Fruit fly (Drosophila melanogaster) whole organism, embryonic: Measurements from ENCODE around the gene CG12116.

Experiments used
- Ada2b ChIP-seq: fragments of 200-800 bp; sonication (Bioruptor generic); IDR thresholded peaks from 2 replicates; pipeline ENCODE4 v1.3.6; 2022; ENCODE audit warnings: missing biosample characterization, missing genetic modification characterization
- B-H2 ChIP-seq: fragments of 200-800 bp; sonication (Bioruptor generic); optimal IDR thresholded peaks from 2 replicates; lab custom pipeline; 2018; ENCODE audit warnings: missing biosample characterization, mild to moderate bottlenecking, missing genetic modification characterization
- CG1024 ChIP-seq: fragments of 200-800 bp; sonication (Bioruptor generic); IDR thresholded peaks from 2 replicates; pipeline ENCODE4 v1.3.6; 2022; ENCODE audit warnings: missing biosample characterization, missing genetic modification characterization
- CG11723 ChIP-seq: fragments of 200-800 bp; sonication (Bioruptor generic); optimal IDR thresholded peaks from 2 replicates; lab custom pipeline; 2017; ENCODE audit warnings: missing biosample characterization, mild to moderate bottlenecking, missing genetic modification characterization
- CG12104 ChIP-seq: fragments of 200-800 bp; sonication (Bioruptor generic); optimal IDR thresholded peaks from 3 replicates; lab custom pipeline; 2016; ENCODE audit warnings: missing biosample characterization, missing genetic modification characterization
- CG14860 ChIP-seq: fragments of 200-800 bp; sonication (Bioruptor generic); IDR thresholded peaks from 3 replicates; pipeline ENCODE4 v1.3.6; 2022; ENCODE audit warnings: missing biosample characterization, missing genetic modification characterization; ENCODE audit not compliant: partially characterized antibody
- CG1603 ChIP-seq: fragments of 200-800 bp; sonication (Bioruptor generic); optimal IDR thresholded peaks from 2 replicates; lab custom pipeline; 2019; ENCODE audit warnings: missing biosample characterization, mild to moderate bottlenecking, missing genetic modification characterization, moderate library complexity
- CG16813 ChIP-seq: fragments of 200-800 bp; sonication (Bioruptor generic); IDR thresholded peaks from 3 replicates; pipeline ENCODE4 v1.3.6; 2022; ENCODE audit warnings: missing biosample characterization, missing genetic modification characterization; ENCODE audit not compliant: partially characterized antibody
- CG2120 ChIP-seq: fragments of 200-800 bp; sonication (Bioruptor generic); optimal IDR thresholded peaks from 3 replicates; lab custom pipeline; 2016; ENCODE audit warnings: missing biosample characterization, missing genetic modification characterization
- CG2129 ChIP-seq: fragments of 200-800 bp; sonication (Bioruptor generic); IDR thresholded peaks from 2 replicates; pipeline ENCODE4 v1.3.6; 2022; ENCODE audit warnings: missing biosample characterization, missing genetic modification characterization; ENCODE audit not compliant: partially characterized antibody
- CG2889 ChIP-seq: fragments of 200-800 bp; sonication (Bioruptor generic); IDR thresholded peaks from 3 replicates; pipeline ENCODE4 v1.3.6; 2022; ENCODE audit warnings: missing biosample characterization, missing genetic modification characterization
- CG3995 ChIP-seq: fragments of 200-800 bp; sonication (Bioruptor generic); optimal IDR thresholded peaks from 3 replicates; lab custom pipeline; 2016; ENCODE audit warnings: missing biosample characterization, missing genetic modification characterization
- CG42726 ChIP-seq: fragments of 200-800 bp; sonication (Bioruptor generic); IDR thresholded peaks from 2 replicates; pipeline ENCODE4 v1.3.6; 2022; ENCODE audit warnings: missing biosample characterization, missing genetic modification characterization; ENCODE audit not compliant: partially characterized antibody
- CG7963 ChIP-seq: fragments of 200-800 bp; sonication (Bioruptor generic); IDR thresholded peaks from 3 replicates; pipeline ENCODE4 v1.3.6; 2022; ENCODE audit warnings: missing biosample characterization, missing genetic modification characterization; ENCODE audit not compliant: partially characterized antibody
- CG8359 ChIP-seq: fragments of 200-800 bp; sonication (Bioruptor generic); optimal IDR thresholded peaks from 2 replicates; lab custom pipeline; 2017; ENCODE audit warnings: missing biosample characterization, mild to moderate bottlenecking, missing genetic modification characterization, borderline replicate concordance
- CG9437 ChIP-seq: fragments of 200-800 bp; sonication (Bioruptor generic); optimal IDR thresholded peaks from 2 replicates; lab custom pipeline; 2018; ENCODE audit warnings: missing biosample characterization, mild to moderate bottlenecking, missing genetic modification characterization
- Dll ChIP-seq: fragments of 200-800 bp; sonication (Bioruptor generic); IDR thresholded peaks from 4 replicates; pipeline ENCODE4 v1.3.6; 2022; ENCODE audit warnings: missing biosample characterization, missing genetic modification characterization; ENCODE audit not compliant: partially characterized antibody
- Dp ChIP-seq: fragments of 200-800 bp; sonication (Bioruptor generic); optimal IDR thresholded peaks from 2 replicates; lab custom pipeline; 2018; ENCODE audit warnings: missing biosample characterization, mild to moderate bottlenecking, missing genetic modification characterization, moderate library complexity
- Dref ChIP-seq: fragments of 200-800 bp; sonication (Bioruptor generic); IDR thresholded peaks from 2 replicates; pipeline ENCODE4 v1.3.6; 2022; ENCODE audit warnings: missing biosample characterization, missing genetic modification characterization
- Elba2 ChIP-seq: fragments of 200-800 bp; sonication (Bioruptor generic); optimal IDR thresholded peaks from 3 replicates; lab custom pipeline; 2016; ENCODE audit warnings: missing biosample characterization, missing genetic modification characterization
- HmgZ ChIP-seq: fragments of 200-800 bp; sonication (Bioruptor generic); optimal IDR thresholded peaks from 2 replicates; lab custom pipeline; 2018; ENCODE audit warnings: missing biosample characterization, mild to moderate bottlenecking, missing genetic modification characterization
- Lim3 ChIP-seq: fragments of 200-800 bp; sonication (Bioruptor generic); IDR thresholded peaks from 2 replicates; pipeline ENCODE4 v1.3.6; 2022; ENCODE audit warnings: missing biosample characterization, missing genetic modification characterization
- MESR4 ChIP-seq: fragments of 200-800 bp; sonication (Bioruptor generic); optimal IDR thresholded peaks from 2 replicates; lab custom pipeline; 2018; ENCODE audit warnings: missing biosample characterization, mild to moderate bottlenecking, missing genetic modification characterization, moderate library complexity
- Med ChIP-seq: fragments of 200-800 bp; sonication (Bioruptor generic); peaks from one replicate; lab custom pipeline; 2016; ENCODE audit warnings: missing biosample characterization, missing genetic modification characterization, mild to moderate bottlenecking, inconsistent platforms, moderate library complexity
- Rfx ChIP-seq: fragments of 200-800 bp; sonication (Bioruptor generic); IDR thresholded peaks from 2 replicates; pipeline ENCODE4 v1.3.6; 2022; ENCODE audit warnings: missing biosample characterization, missing genetic modification characterization
- Sry-δ ChIP-seq: fragments of 200-800 bp; sonication (Bioruptor generic); optimal IDR thresholded peaks from 2 replicates; lab custom pipeline; 2016; ENCODE audit warnings: missing biosample characterization, missing genetic modification characterization
- Xrp1 ChIP-seq: fragments of 200-800 bp; sonication (Bioruptor generic); IDR thresholded peaks from 2 replicates; pipeline ENCODE4 v1.3.6; 2022; ENCODE audit warnings: missing biosample characterization, missing genetic modification characterization
- YL-1 ChIP-seq: fragments of 200-800 bp; sonication (Bioruptor generic); optimal IDR thresholded peaks from 3 replicates; lab custom pipeline; 2017; ENCODE audit warnings: missing biosample characterization, mild to moderate bottlenecking, missing genetic modification characterization
- ato ChIP-seq: fragments of 200-800 bp; sonication (Bioruptor generic); IDR thresholded peaks from 2 replicates; pipeline ENCODE4 v1.3.6; 2022; ENCODE audit warnings: missing biosample characterization, missing genetic modification characterization; ENCODE audit not compliant: partially characterized antibody
- bbx ChIP-seq: fragments of 200-800 bp; sonication (Bioruptor generic); IDR thresholded peaks from 2 replicates; pipeline ENCODE4 v1.3.6; 2022; ENCODE audit warnings: missing biosample characterization, missing genetic modification characterization; ENCODE audit not compliant: partially characterized antibody
- bowl ChIP-seq: fragments of 200-800 bp; sonication (Bioruptor generic); IDR thresholded peaks from 2 replicates; pipeline ENCODE4 v1.3.6; 2022; ENCODE audit warnings: missing biosample characterization, missing genetic modification characterization
- bsh ChIP-seq, 2 experiments: fragments of 200-800 bp; sonication (Bioruptor generic); optimal IDR thresholded peaks; 2 replicates each; lab custom pipeline; 2017 to 2018; ENCODE audit warnings: mild to moderate bottlenecking in 2 of 2, missing biosample characterization in 2 of 2, missing genetic modification characterization in 2 of 2, moderate library complexity in 1 of 2
- da ChIP-seq: fragments of 200-800 bp; sonication (Bioruptor generic); optimal IDR thresholded peaks from 2 replicates; lab custom pipeline; 2016; ENCODE audit warnings: missing biosample characterization, missing genetic modification characterization
- dati ChIP-seq: fragments of 200-800 bp; sonication (Bioruptor generic); IDR thresholded peaks from 2 replicates; pipeline ENCODE4 v1.3.6; 2022; ENCODE audit warnings: missing biosample characterization, missing genetic modification characterization
- fd3F ChIP-seq: fragments of 200-800 bp; sonication (Bioruptor generic); optimal IDR thresholded peaks from 2 replicates; lab custom pipeline; 2018; ENCODE audit warnings: missing biosample characterization, mild to moderate bottlenecking, missing genetic modification characterization, moderate library complexity
- ftz-f1 ChIP-seq: fragments of 200-800 bp; sonication (Bioruptor generic); optimal IDR thresholded peaks from 2 replicates; lab custom pipeline; 2016; ENCODE audit warnings: missing biosample characterization, missing genetic modification characterization
- gcm ChIP-seq: fragments of 200-800 bp; sonication (Bioruptor generic); optimal IDR thresholded peaks from 2 replicates; lab custom pipeline; 2019; ENCODE audit warnings: missing biosample characterization, mild to moderate bottlenecking, missing genetic modification characterization, moderate library complexity
- hb ChIP-seq: fragments of 200-800 bp; sonication (Bioruptor generic); IDR thresholded peaks from 3 replicates; pipeline ENCODE4 v1.3.6; 2022; ENCODE audit warnings: missing biosample characterization, missing genetic modification characterization; ENCODE audit not compliant: partially characterized antibody
- klu ChIP-seq: fragments of 200-800 bp; sonication (Bioruptor generic); IDR thresholded peaks from 2 replicates; pipeline ENCODE4 v1.3.6; 2022; ENCODE audit warnings: missing biosample characterization, missing genetic modification characterization
- lmd ChIP-seq: fragments of 200-800 bp; sonication (Bioruptor generic); IDR thresholded peaks from 2 replicates; pipeline ENCODE4 v1.3.6; 2022; ENCODE audit warnings: missing biosample characterization, missing genetic modification characterization
- mld ChIP-seq: fragments of 200-800 bp; sonication (Bioruptor generic); IDR thresholded peaks from 3 replicates; pipeline ENCODE4 v1.3.6; 2022; ENCODE audit warnings: missing biosample characterization, missing genetic modification characterization; ENCODE audit not compliant: partially characterized antibody
- pum ChIP-seq: fragments of 200-800 bp; sonication (Bioruptor generic); optimal IDR thresholded peaks from 2 replicates; lab custom pipeline; 2016; ENCODE audit warnings: missing biosample characterization, missing genetic modification characterization
- rib ChIP-seq: fragments of 200-800 bp; sonication (Bioruptor generic); IDR thresholded peaks from 2 replicates; pipeline ENCODE4 v1.3.6; 2022; ENCODE audit warnings: missing biosample characterization, missing genetic modification characterization
- so ChIP-seq: fragments of 200-800 bp; sonication (Bioruptor generic); IDR thresholded peaks from 3 replicates; pipeline ENCODE4 v1.3.6; 2022; ENCODE audit warnings: missing biosample characterization, missing genetic modification characterization
- sr ChIP-seq: fragments of 200-800 bp; sonication (Bioruptor generic); IDR thresholded peaks from 3 replicates; pipeline ENCODE4 v1.3.6; 2022; ENCODE audit warnings: missing biosample characterization, missing genetic modification characterization
- tin ChIP-seq: fragments of 200-800 bp; sonication (Bioruptor generic); optimal IDR thresholded peaks from 3 replicates; lab custom pipeline; 2016; ENCODE audit warnings: missing biosample characterization, missing genetic modification characterization
- tx ChIP-seq: fragments of 200-800 bp; sonication (Bioruptor generic); optimal IDR thresholded peaks from 2 replicates; lab custom pipeline; 2016; ENCODE audit warnings: missing biosample characterization, missing genetic modification characterization
- unc-4 ChIP-seq: fragments of 200-800 bp; sonication (Bioruptor generic); IDR thresholded peaks from 2 replicates; pipeline ENCODE4 v1.3.6; 2022; ENCODE audit warnings: missing biosample characterization, missing genetic modification characterization; ENCODE audit not compliant: partially characterized antibody
- zen2 ChIP-seq: fragments of 200-800 bp; sonication (Bioruptor generic); IDR thresholded peaks from 3 replicates; pipeline ENCODE4 v1.3.6; 2022; ENCODE audit warnings: missing biosample characterization, missing genetic modification characterization; ENCODE audit not compliant: partially characterized antibody

Gene CG12116

dm6 chrX:8452163-8452562 lies 16.6 kb downstream of the CG12116 start (continued):
- TF ChIP-seq CG8359 (GFP tag; lab: Kevin White, UChicago), result no peak
- TF ChIP-seq ato (GFP tag; lab: Robert Waterston, UW), result peak; percentile 100
- TF ChIP-seq unc-4, result peak; percentile 77
- TF ChIP-seq CG14860 (GFP tag; lab: Robert Waterston, UW), result peak; percentile 100
- no peak for TF ChIP-seq CG12104 (GFP tag; lab: Kevin White, UChicago)
- TF ChIP-seq gcm (GFP tag; lab: Kevin White, UChicago), result no peak
- peak; percentile 100 for TF ChIP-seq mld (GFP tag; lab: Robert Waterston, UW)
- TF ChIP-seq Ada2b, result no peak
- no peak for TF ChIP-seq bsh (GFP tag; optimal IDR thresholded peaks at IDR 0.05; lab: Kevin White, UChicago)
- no peak for TF ChIP-seq Elba2 (GFP tag; lab: Kevin White, UChicago)
- TF ChIP-seq hb (GFP tag; lab: Robert Waterston, UW), result peak; percentile 100
- TF ChIP-seq da (GFP tag; lab: Kevin White, UChicago), result no peak
- TF ChIP-seq CG2129, result peak; percentile 51; the same call in 1 of the 2 replicates
- no peak for TF ChIP-seq fd3F
- TF ChIP-seq CG2120 (GFP tag; lab: Kevin White, UChicago), result no peak
- peak; percentile 100 for TF ChIP-seq CG7963 (GFP tag; lab: Robert Waterston, UW)
- peak; percentile 61; the same call in 1 of the 2 replicates for TF ChIP-seq bbx (GFP tag; lab: Robert Waterston, UW)
- TF ChIP-seq sr, result no peak
- TF ChIP-seq YL-1 (GFP tag; lab: Kevin White, UChicago), result no peak
- no peak for TF ChIP-seq lmd (GFP tag; lab: Robert Waterston, UW)
- TF ChIP-seq klu, result no peak
- TF ChIP-seq Sry-δ (GFP tag; lab: Kevin White, UChicago), result no peak
- TF ChIP-seq Dll (GFP tag; lab: Robert Waterston, UW), result peak; percentile 92
- no peak for TF ChIP-seq pum (GFP tag; lab: Kevin White, UChicago)
- no peak for TF ChIP-seq Lim3 (GFP tag; lab: Robert Waterston, UW)
- TF ChIP-seq CG1603 (tag; lab: Kevin White, UChicago), result no peak
- no peak for TF ChIP-seq tin (GFP tag; lab: Kevin White, UChicago)
- no peak for TF ChIP-seq tx (GFP tag; lab: Kevin White, UChicago)
- TF ChIP-seq rib, result no peak
- TF ChIP-seq CG1024 (GFP tag; lab: Robert Waterston, UW), result no peak
- no peak for TF ChIP-seq dati (GFP tag; lab: Robert Waterston, UW)
- no peak for TF ChIP-seq CG11723 (GFP tag; lab: Kevin White, UChicago)
- TF ChIP-seq bowl (GFP tag; lab: Robert Waterston, UW), result no peak
- TF ChIP-seq MESR4 (GFP tag; lab: Kevin White, UChicago), result no peak
- no peak for TF ChIP-seq CG3995 (GFP tag; lab: Kevin White, UChicago)
- no peak for TF ChIP-seq Rfx (GFP tag; lab: Robert Waterston, UW)
- TF ChIP-seq CG2889 (GFP tag; lab: Robert Waterston, UW), result no peak
- no peak for TF ChIP-seq HmgZ (tag; lab: Kevin White, UChicago)
- TF ChIP-seq Dp, result no peak
- TF ChIP-seq B-H2 (GFP tag; lab: Kevin White, UChicago), result no peak
- TF ChIP-seq CG9437 (GFP tag; lab: Kevin White, UChicago), result no peak
- peak; percentile 100 for TF ChIP-seq zen2 (GFP tag; lab: Robert Waterston, UW)
- no peak for TF ChIP-seq ftz-f1 (GFP tag; lab: Kevin White, UChicago)
- TF ChIP-seq Xrp1 (GFP tag; lab: Robert Waterston, UW), result no peak
- TF ChIP-seq CG16813 (GFP tag; lab: Robert Waterston, UW), result peak; percentile 99
- TF ChIP-seq Dref (GFP tag; lab: Robert Waterston, UW), result no peak
- no peak for TF ChIP-seq so (GFP tag; lab: Robert Waterston, UW)
- TF ChIP-seq CG42726, result peak; percentile 71; the same call in 1 of the 2 replicates
- no peak for TF ChIP-seq Med (GFP tag; lab: Kevin White, UChicago)
- TF ChIP-seq, all 482 proteins: peak for 29
